Worm (Caenorhabditis elegans) whole organism, young adult: Measurements from ENCODE around the gene B0496.11.

Experiments
- F57A8.1 ChIP-seq: fragments of 200-800 bp; sonication (Bioruptor generic); optimal IDR thresholded peaks from 2 replicates; lab custom pipeline; 2018; ENCODE audit warnings: mild to moderate bottlenecking, missing genetic modification characterization, moderate library complexity, missing compliant biosample characterization
- Y67H2A.10 ChIP-seq: fragments of 200-800 bp; sonication (Bioruptor generic); conservative IDR thresholded peaks from 2 replicates; pipeline ENCODE4 v1.3.6; 2022; ENCODE audit warnings: missing genetic modification reagents, missing genetic modification characterization, missing compliant biosample characterization
- efl-1 ChIP-seq: fragments of 150-350 bp; optimal IDR thresholded peaks from 2 replicates; lab custom pipeline; 2014; ENCODE audit warnings: missing biosample characterization, missing genetic modification reagents, missing genetic modification characterization
- hrde-1 ChIP-seq: sonication (generic microtip); optimal IDR thresholded peaks from 2 replicates; lab custom pipeline; 2016; ENCODE audit warnings: missing genetic modification characterization, mild to moderate bottlenecking, missing compliant biosample characterization, moderate library complexity, missing genotype, missing genetic modification reagents, borderline replicate concordance
- pha-4 ChIP-seq: fragments of 150-350 bp; sonication (generic microtip); optimal IDR thresholded peaks from 2 replicates; lab custom pipeline; 2014; ENCODE audit warnings: missing biosample characterization, missing genetic modification reagents, missing genetic modification characterization
- ztf-25 ChIP-seq: fragments of 200-800 bp; sonication (Bioruptor generic); IDR thresholded peaks from 2 replicates; pipeline ENCODE4 v1.3.6; 2022; ENCODE audit warnings: missing genetic modification reagents, missing genetic modification characterization, missing compliant biosample characterization

ce11 chrIV:7445995-7446394 lies 12.2 kb upstream of the B0496.11 start, which contains the start of gene B0496.1:
- TF ChIP-seq pha-4 (tag; lab: Kevin White, UChicago) (no peak), Y67H2A.10 (GFP tag; lab: Robert Waterston, UW) (no peak), ztf-25 (GFP tag; lab: Robert Waterston, UW) (no peak), F57A8.1 (no peak), hrde-1 (no peak), efl-1 (GFP tag; lab: Kevin White, UChicago) (no peak)
